Worm (Caenorhabditis elegans) whole organism, L2 larva: ENCODE measurements around the gene clc-28.
A peak's percentile ranks its signal among the peaks of the same experiment; 100 is the strongest.

ENCODE experiments used
- C34F6.9 ChIP-seq: fragments of 150-350 bp; optimal IDR thresholded peaks from 2 replicates; lab custom pipeline; 2014; ENCODE audit warnings: missing biosample characterization, missing genetic modification characterization
- F13H6.1 ChIP-seq: sonication (generic microtip); optimal IDR thresholded peaks from 2 replicates; lab custom pipeline; 2016; ENCODE audit warnings: missing genetic modification characterization, missing compliant biosample characterization
- R02D3.7 ChIP-seq: fragments of 150-350 bp; optimal IDR thresholded peaks from 2 replicates; lab custom pipeline; 2014; ENCODE audit warnings: missing biosample characterization, missing genetic modification characterization
- ZK546.5 ChIP-seq: sonication (generic microtip); optimal IDR thresholded peaks from 2 replicates; lab custom pipeline; 2017; ENCODE audit warnings: missing biosample characterization, missing genetic modification characterization
- aly-2 ChIP-seq: fragments of 150-350 bp; optimal IDR thresholded peaks from 2 replicates; lab custom pipeline; 2014; ENCODE audit warnings: missing biosample characterization, missing genetic modification characterization
- ama-1 ChIP-seq: fragments of 150-350 bp; optimal IDR thresholded peaks from 2 replicates; lab custom pipeline; 2018; ENCODE audit warnings: inconsistent platforms
- blmp-1 ChIP-seq: sonication (generic microtip); optimal IDR thresholded peaks from 2 replicates; lab custom pipeline; 2017; ENCODE audit warnings: missing genetic modification characterization, mild to moderate bottlenecking, missing compliant biosample characterization, antibody characterized with exemption, moderate library complexity; ENCODE audit not compliant: insufficient read depth
- ceh-16 ChIP-seq: fragments of 150-350 bp; optimal IDR thresholded peaks from 2 replicates; lab custom pipeline; 2014; ENCODE audit warnings: missing biosample characterization, missing genetic modification characterization
- ceh-82 ChIP-seq: fragments of 150-350 bp; optimal IDR thresholded peaks from 2 replicates; lab custom pipeline; 2014; ENCODE audit warnings: missing biosample characterization, missing genetic modification characterization
- crh-2 ChIP-seq: sonication (generic microtip); optimal IDR thresholded peaks from 2 replicates; lab custom pipeline; 2017; ENCODE audit warnings: missing biosample characterization, missing genetic modification characterization
- elt-3 ChIP-seq: sonication (generic microtip); optimal IDR thresholded peaks from 2 replicates; lab custom pipeline; 2017; ENCODE audit warnings: missing biosample characterization, missing genetic modification characterization
- gmeb-1 ChIP-seq: fragments of 150-350 bp; optimal IDR thresholded peaks from 2 replicates; lab custom pipeline; 2014; ENCODE audit warnings: missing biosample characterization, missing genetic modification characterization
- lin-11 ChIP-seq: fragments of 150-350 bp; sonication (generic microtip); optimal IDR thresholded peaks from 2 replicates; lab custom pipeline; 2014; ENCODE audit warnings: missing biosample characterization, missing genetic modification characterization, inconsistent platforms, mixed read lengths
- lin-13 ChIP-seq: fragments of 150-350 bp; optimal IDR thresholded peaks from 2 replicates; lab custom pipeline; 2014; ENCODE audit warnings: missing biosample characterization, missing genetic modification reagents, missing genetic modification characterization
- mab-5 ChIP-seq: fragments of 150-350 bp; optimal IDR thresholded peaks from 2 replicates; lab custom pipeline; 2014; ENCODE audit warnings: missing biosample characterization, missing genetic modification characterization
- mbf-1 ChIP-seq: sonication (generic microtip); optimal IDR thresholded peaks from 2 replicates; lab custom pipeline; 2017; ENCODE audit warnings: missing biosample characterization, missing genetic modification characterization
- mdl-1 ChIP-seq, 2 experiments: fragments of 150-350 bp in 1 of 2; sonication (generic microtip) in 1 of 2; optimal IDR thresholded peaks; 2 replicates each; lab custom pipeline; 2017; ENCODE audit warnings: missing biosample characterization in 2 of 2, missing genetic modification characterization in 2 of 2
- nhr-10 ChIP-seq: sonication (generic microtip); optimal IDR thresholded peaks from 2 replicates; lab custom pipeline; 2017; ENCODE audit warnings: missing biosample characterization, missing genetic modification characterization
- nhr-11 ChIP-seq: fragments of 150-350 bp; optimal IDR thresholded peaks from 2 replicates; lab custom pipeline; 2014; ENCODE audit warnings: missing biosample characterization, missing genetic modification characterization
- nhr-12 ChIP-seq: fragments of 150-350 bp; optimal IDR thresholded peaks from 2 replicates; lab custom pipeline; 2014; ENCODE audit warnings: missing biosample characterization, missing genetic modification characterization
- nhr-23 ChIP-seq: fragments of 150-350 bp; optimal IDR thresholded peaks from 2 replicates; lab custom pipeline; 2014; ENCODE audit warnings: missing biosample characterization, missing genetic modification reagents, missing genetic modification characterization
- nhr-6 ChIP-seq: fragments of 150-350 bp; optimal IDR thresholded peaks from 2 replicates; lab custom pipeline; 2014; ENCODE audit warnings: missing biosample characterization, missing genetic modification characterization
- peb-1 ChIP-seq: fragments of 150-350 bp; optimal IDR thresholded peaks from 2 replicates; lab custom pipeline; 2014; ENCODE audit warnings: missing biosample characterization, missing genetic modification characterization
- sem-4 ChIP-seq: fragments of 150-350 bp; optimal IDR thresholded peaks from 2 replicates; lab custom pipeline; 2014; ENCODE audit warnings: missing biosample characterization, missing genetic modification reagents, missing genetic modification characterization
- skn-1 ChIP-seq: sonication (generic microtip); optimal IDR thresholded peaks from 2 replicates; lab custom pipeline; 2017; ENCODE audit warnings: missing biosample characterization, missing genetic modification characterization
- sma-3 ChIP-seq: sonication (generic microtip); optimal IDR thresholded peaks from 2 replicates; lab custom pipeline; 2016; ENCODE audit warnings: missing genetic modification reagents, missing genetic modification characterization, missing compliant biosample characterization
- sma-9 ChIP-seq, 2 experiments: fragments of 150-350 bp in 1 of 2; sonication (generic microtip) in 1 of 2; optimal IDR thresholded peaks; 2 replicates each; lab custom pipeline; 2014 to 2016; ENCODE audit warnings: missing genetic modification characterization in 2 of 2, mild to moderate bottlenecking in 1 of 2, missing biosample characterization in 1 of 2, missing compliant biosample characterization in 1 of 2, missing genetic modification reagents in 1 of 2, moderate library complexity in 1 of 2
- snpc-4 ChIP-seq: fragments of 150-350 bp; optimal IDR thresholded peaks from 2 replicates; lab custom pipeline; 2014; ENCODE audit warnings: missing biosample characterization, missing genetic modification characterization
- unc-39 ChIP-seq: fragments of 150-350 bp; optimal IDR thresholded peaks from 2 replicates; lab custom pipeline; 2014; ENCODE audit warnings: missing biosample characterization, missing genetic modification characterization
- unc-55 ChIP-seq: fragments of 150-350 bp; sonication (generic microtip); optimal IDR thresholded peaks from 3 replicates; lab custom pipeline; 2014; ENCODE audit warnings: missing biosample characterization, missing genetic modification reagents, missing genetic modification characterization
- unc-62 ChIP-seq: fragments of 150-350 bp; optimal IDR thresholded peaks from 2 replicates; lab custom pipeline; 2014; ENCODE audit warnings: missing biosample characterization, missing genetic modification reagents, missing genetic modification characterization
- zag-1 ChIP-seq: fragments of 150-350 bp; optimal IDR thresholded peaks from 2 replicates; lab custom pipeline; 2014; ENCODE audit warnings: missing biosample characterization, missing genetic modification characterization
- ztf-1 ChIP-seq: fragments of 200-800 bp; sonication (Bioruptor generic); conservative IDR thresholded peaks from 2 replicates; pipeline ENCODE4 v1.3.6; 2022; ENCODE audit warnings: missing genetic modification characterization, missing compliant biosample characterization
- ztf-11 ChIP-seq: sonication (generic microtip); optimal IDR thresholded peaks from 2 replicates; lab custom pipeline; 2017; ENCODE audit warnings: missing biosample characterization, missing genetic modification characterization
- ztf-4 ChIP-seq: fragments of 150-350 bp; optimal IDR thresholded peaks from 2 replicates; lab custom pipeline; 2014; ENCODE audit warnings: missing biosample characterization, missing genetic modification characterization

The clc-28 gene

DNA sequence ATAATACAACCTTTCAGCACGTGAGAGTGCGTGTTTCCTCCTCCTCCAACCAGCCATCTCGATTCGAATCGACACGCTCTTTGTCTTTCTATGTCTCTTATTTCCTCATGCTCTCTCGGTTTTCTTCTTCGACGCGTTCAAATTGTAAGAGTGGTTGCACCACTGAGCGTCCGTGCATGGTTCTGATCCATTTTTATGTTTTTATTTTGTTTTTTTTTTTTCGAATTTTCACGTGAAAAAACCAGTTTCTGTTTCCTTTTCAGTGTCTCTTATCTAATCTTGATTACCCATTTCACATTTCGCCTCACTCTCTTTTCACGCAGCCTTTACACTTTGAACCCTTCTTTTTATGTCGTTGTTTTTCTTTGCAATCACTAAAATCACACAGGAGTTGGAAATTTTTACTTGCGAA is 31.6 kb upstream of the clc-28 start (continued):
- TF ChIP-seq sma-3 (GFP tag; lab: Kevin White, UChicago) = peak; percentile 2
- no peak for TF ChIP-seq ceh-16
- no peak for TF ChIP-seq snpc-4
- no peak for TF ChIP-seq peb-1
- TF ChIP-seq ZK546.5 (tag; lab: Kevin White, UChicago) = no peak
- peak; percentile 54 for TF ChIP-seq F13H6.1 (tag; lab: Kevin White, UChicago)
- no peak for TF ChIP-seq ztf-4 (tag; lab: Kevin White, UChicago)
- TF ChIP-seq mbf-1 (tag; lab: Kevin White, UChicago) = no peak
- TF ChIP-seq sma-9 (GFP tag; optimal IDR thresholded peaks at IDR 0.05; lab: Kevin White, UChicago) = no peak
- TF ChIP-seq sma-9 (tag; optimal IDR thresholded peaks at IDR 0.05; lab: Kevin White, UChicago) = no peak
- TF ChIP-seq nhr-10 (tag; lab: Kevin White, UChicago) = no peak
- TF ChIP-seq unc-39 (tag; lab: Kevin White, UChicago) = no peak
- no peak for TF ChIP-seq ztf-1
- TF ChIP-seq R02D3.7 (tag; lab: Kevin White, UChicago) = no peak
- TF ChIP-seq zag-1 (tag; lab: Kevin White, UChicago) = no peak
- no peak for TF ChIP-seq elt-3 (tag; lab: Kevin White, UChicago)
- no peak for TF ChIP-seq ceh-82 (tag; lab: Kevin White, UChicago)
- TF ChIP-seq nhr-11 (tag; lab: Kevin White, UChicago) = no peak
- TF ChIP-seq skn-1 (tag; lab: Kevin White, UChicago) = no peak
- no peak for TF ChIP-seq sem-4
- no peak for TF ChIP-seq mab-5 (tag; lab: Kevin White, UChicago)
- TF ChIP-seq C34F6.9 (tag; lab: Kevin White, UChicago) = peak; percentile 68

DNA sequence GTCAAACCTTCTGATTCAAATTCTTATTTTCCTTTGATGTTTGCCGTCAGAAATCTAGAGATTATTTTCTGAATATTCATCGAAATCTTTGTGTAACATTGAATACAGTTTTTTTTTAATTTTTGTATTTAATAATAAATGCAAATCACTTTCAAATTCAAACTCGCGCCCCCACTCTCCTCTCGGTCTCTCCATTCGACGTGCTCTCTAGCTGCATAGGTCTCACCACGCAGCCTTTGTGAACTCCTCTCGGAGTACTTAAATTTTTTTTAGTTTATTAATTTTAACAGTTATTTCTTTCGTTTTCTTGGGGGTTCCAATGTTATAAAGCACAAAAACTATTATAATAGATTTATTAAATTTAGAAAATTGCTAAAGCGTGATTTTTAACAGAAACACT is 30.9 kb upstream of the clc-28 start:
- TF ChIP-seq zag-1 (tag; lab: Kevin White, UChicago) = no peak
- TF ChIP-seq unc-55 (GFP tag; lab: Kevin White, UChicago) = peak; percentile 16
- no peak for TF ChIP-seq peb-1

DNA sequence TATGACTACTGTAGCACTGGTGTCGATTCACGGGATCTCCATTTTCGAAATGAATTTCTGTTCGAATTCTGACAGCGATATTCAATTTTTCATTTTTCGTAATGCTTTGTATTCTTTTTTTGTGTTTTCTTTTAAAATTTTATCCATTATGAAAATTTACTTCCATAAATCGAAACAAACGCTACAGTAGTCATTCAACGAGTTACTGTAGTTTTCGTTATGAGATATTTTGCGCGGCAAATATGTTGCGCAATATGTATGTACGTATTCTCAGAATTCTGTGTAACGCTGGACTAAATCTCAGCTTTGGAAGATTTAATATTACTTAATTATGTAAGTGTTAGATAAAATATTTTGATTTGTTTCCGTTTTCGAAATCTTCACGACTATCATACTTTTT is 29.9 kb upstream of the clc-28 start:
- no peak for TF ChIP-seq nhr-6 (tag; lab: Kevin White, UChicago)
- TF ChIP-seq, all 48 proteins: peak for 0

DNA sequence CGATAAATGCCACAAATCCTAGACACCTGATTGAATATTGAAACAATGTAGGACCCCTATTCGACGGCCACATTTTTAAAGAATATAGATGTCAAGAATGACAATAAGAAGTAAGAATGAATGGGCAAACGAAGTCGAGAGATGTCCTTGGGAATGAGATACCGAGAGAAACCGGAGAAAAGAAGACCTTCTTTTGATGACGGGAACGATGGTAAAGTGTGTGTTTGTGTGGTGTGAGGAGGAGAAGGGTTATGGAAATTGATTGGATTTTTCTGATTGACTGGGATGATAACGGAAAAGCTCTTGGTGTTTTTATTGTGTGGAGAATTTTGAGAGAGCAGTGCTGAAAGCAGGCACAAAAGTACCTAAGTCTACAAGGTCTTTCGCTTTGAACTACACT is 29.3 kb upstream of the clc-28 start, which contains the start of gene R05D3.9:
R05D3.9 (minus strand) TSS at position 101 of the 400 bp plus-strand sequence.
- TF ChIP-seq gmeb-1 (tag; lab: Kevin White, UChicago) (no peak), ztf-1 (no peak), mab-5 (tag; lab: Kevin White, UChicago) (no peak), skn-1 (tag; lab: Kevin White, UChicago) (no peak), nhr-23 (tag; lab: Kevin White, UChicago) (no peak), ama-1 (lab: Kevin White, UChicago) (no peak), nhr-12 (no peak), mdl-1 (tag; optimal IDR thresholded peaks at IDR 0.05; lab: Kevin White, UChicago) (no peak), ceh-82 (tag; lab: Kevin White, UChicago) (no peak), unc-62 (no peak), unc-39 (tag; lab: Kevin White, UChicago) (no peak), blmp-1 (tag; lab: Kevin White, UChicago) (no peak), lin-11 (no peak), C34F6.9 (tag; lab: Kevin White, UChicago) (no peak), nhr-11 (tag; lab: Kevin White, UChicago) (no peak), nhr-6 (tag; lab: Kevin White, UChicago) (no peak), lin-13 (no peak), aly-2 (tag; lab: Kevin White, UChicago) (no peak)

DNA sequence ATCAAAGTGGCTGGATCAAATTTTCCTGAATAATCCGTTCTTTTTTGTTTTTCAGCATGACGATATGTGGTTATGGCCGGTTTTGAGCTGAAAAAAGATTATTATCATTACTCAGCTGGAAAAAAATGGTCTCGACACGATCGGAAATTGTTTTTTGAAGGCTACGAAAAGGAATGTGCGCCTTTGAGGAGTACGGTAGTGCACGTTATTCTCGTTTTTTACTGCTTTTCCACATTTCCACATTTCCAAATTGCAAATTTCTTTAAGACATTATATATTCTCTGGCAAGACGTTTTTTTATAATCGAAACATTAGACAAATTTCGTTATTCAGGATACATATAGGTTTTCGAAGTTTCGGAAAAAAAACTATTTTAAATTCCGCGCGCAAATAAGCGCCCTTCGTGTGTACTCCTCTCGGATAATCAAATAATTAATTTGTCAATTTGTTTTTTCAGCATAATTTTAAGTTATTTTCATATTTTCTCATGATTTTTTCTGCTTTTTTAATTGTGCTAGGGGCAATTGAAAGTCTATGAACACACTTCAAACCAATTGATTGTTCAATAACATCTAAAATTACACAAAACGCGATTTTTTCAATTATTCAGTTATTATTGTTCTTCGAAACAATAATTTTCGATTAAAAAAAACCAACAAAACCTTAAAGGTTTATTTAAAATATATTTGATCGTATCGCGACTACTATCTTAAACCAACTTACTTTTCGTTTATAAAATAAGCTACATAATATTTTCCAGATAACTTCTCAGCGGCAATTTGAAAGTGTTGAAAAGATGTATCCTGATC is 24.2 kb upstream of the clc-28 start, which contains the start of gene R05D3.3:
R05D3.3 (plus strand) TSS at position 759 of the 809 bp plus-strand sequence.
- no peak for TF ChIP-seq lin-13
- TF ChIP-seq zag-1 (tag; lab: Kevin White, UChicago) = no peak
- TF ChIP-seq R02D3.7 (tag; lab: Kevin White, UChicago) = no peak
- TF ChIP-seq gmeb-1 (tag; lab: Kevin White, UChicago) = no peak
- TF ChIP-seq mdl-1 (tag; optimal IDR thresholded peaks at IDR 0.05; lab: Kevin White, UChicago) = no peak
- TF ChIP-seq blmp-1 (tag; lab: Kevin White, UChicago) = no peak
- no peak for TF ChIP-seq ztf-11
- no peak for TF ChIP-seq crh-2 (tag; lab: Kevin White, UChicago)
- no peak for TF ChIP-seq F13H6.1 (tag; lab: Kevin White, UChicago)
- TF ChIP-seq sma-3 (GFP tag; lab: Kevin White, UChicago) = no peak
- no peak for TF ChIP-seq ztf-4 (tag; lab: Kevin White, UChicago)
- no peak for TF ChIP-seq mbf-1 (tag; lab: Kevin White, UChicago)
